Worm (Caenorhabditis elegans) whole organism, L3 larva: ENCODE measurements around the gene gst-31.

Source experiments
- fos-1 ChIP-seq: fragments of 150-350 bp; optimal IDR thresholded peaks from 2 replicates; lab custom pipeline; 2014; ENCODE audit warnings: missing biosample characterization, missing genetic modification characterization
- tbx-2 ChIP-seq: sonication (generic microtip); optimal IDR thresholded peaks from 2 replicates; lab custom pipeline; 2016; ENCODE audit warnings: mild to moderate bottlenecking, missing genetic modification characterization, missing compliant biosample characterization

DNA sequence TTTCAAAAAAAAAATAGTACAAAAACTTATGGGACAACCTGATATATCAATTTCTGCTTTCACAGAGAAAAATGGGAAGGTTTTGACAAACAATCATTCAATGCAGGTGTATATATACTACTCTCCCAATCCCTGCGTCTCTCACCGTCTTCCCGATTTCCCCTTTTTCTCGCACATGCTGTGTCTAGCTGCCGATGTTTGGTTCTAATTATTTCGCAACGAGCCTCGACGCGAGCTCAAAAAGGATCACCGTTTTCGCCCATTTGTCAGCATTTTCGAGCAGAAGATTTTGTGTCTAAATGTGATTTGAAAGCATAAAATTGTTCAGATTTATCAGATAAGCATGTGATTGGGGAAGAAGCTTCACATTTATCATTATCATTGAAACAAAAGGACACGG lies 1.6 kb downstream of the gst-31 start:
- TF ChIP-seq fos-1 (tag; lab: Kevin White, UChicago) = no peak
- TF ChIP-seq tbx-2 (tag; lab: Kevin White, UChicago) = no peak
